Fruit fly (Drosophila melanogaster): ENCODE data around the gene Ubr3.

The Ubr3 gene

DNA sequence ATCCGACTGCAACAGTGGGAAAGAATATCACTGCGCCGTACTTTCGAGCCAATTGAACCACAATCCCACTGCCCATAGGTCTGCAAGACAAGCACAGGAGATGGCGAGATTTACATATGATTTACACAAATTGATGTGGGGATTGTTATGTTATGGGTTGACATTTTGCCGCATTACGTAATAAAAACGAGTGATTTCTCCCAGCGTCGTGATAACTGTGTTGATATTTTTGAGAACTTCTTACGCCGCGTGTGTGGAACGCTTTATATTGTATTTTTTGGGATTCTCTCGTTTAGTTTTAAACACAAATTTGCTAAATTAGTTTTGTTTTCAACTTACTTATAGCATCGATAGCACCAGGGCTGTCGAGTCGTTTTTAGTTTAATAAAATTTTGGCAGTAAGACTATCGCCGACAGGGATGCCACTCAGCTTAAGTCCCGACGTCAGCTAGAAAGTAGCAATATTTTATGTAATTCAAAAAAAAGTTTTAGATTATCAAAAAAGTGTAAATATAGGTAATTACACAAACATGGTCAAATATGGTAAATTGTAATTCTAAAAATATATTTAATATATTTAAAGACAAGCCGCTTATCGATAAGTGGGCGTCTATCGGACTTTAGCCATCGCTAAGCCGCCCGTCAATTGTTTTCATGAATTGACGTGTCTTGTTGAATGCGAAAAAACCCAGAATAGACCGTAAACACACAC is 42.1 kb upstream of the Ubr3 start, which contains the start of the genes CG45089, ND-MNLL and p115 (continued):
- TF ChIP-seq bsh (GFP tag; optimal IDR thresholded peaks at IDR 0.05) = peak in 1 of 2 experiments; percentile 60
- peak; percentile 62 for TF ChIP-seq Nf-YC (tag; optimal IDR thresholded peaks at IDR 0.05)
- peak; percentile 83 for TF ChIP-seq Dll (GFP tag; IDR thresholded peaks at IDR 0.05; ENCODE audit: partially characterized antibody)
- TF ChIP-seq nom (GFP tag; optimal IDR thresholded peaks at IDR 0.05) = no peak
- TF ChIP-seq BtbVII (GFP tag; optimal IDR thresholded peaks at IDR 0.05) = no peak
- no peak for TF ChIP-seq CG13123 (GFP tag; optimal IDR thresholded peaks at IDR 0.05)
- peak; percentile 26 for TF ChIP-seq CG7556 (GFP tag; optimal IDR thresholded peaks at IDR 0.05)
- TF ChIP-seq gsb (GFP tag; IDR thresholded peaks at IDR 0.05) = no peak
- no peak for TF ChIP-seq CG4854 (GFP tag; optimal IDR thresholded peaks at IDR 0.05)
- peak; percentile 86 for TF ChIP-seq CG3995 (GFP tag; optimal IDR thresholded peaks at IDR 0.05)
- peak; percentile 55 for TF ChIP-seq ssp (GFP tag; IDR thresholded peaks at IDR 0.05)
- TF ChIP-seq CG4360 (GFP tag; IDR thresholded peaks at IDR 0.05) = no peak
- TF ChIP-seq HmgZ (tag; optimal IDR thresholded peaks at IDR 0.05) = peak; percentile 55
- no peak for TF ChIP-seq Mad (GFP tag; optimal IDR thresholded peaks at IDR 0.05)
- peak; percentile 31 for TF ChIP-seq tup (GFP tag; optimal IDR thresholded peaks at IDR 0.05)
- TF ChIP-seq CG18476 (GFP tag; optimal IDR thresholded peaks at IDR 0.05) = peak; percentile 33
- peak; percentile 58 for TF ChIP-seq CG16813 (GFP tag; IDR thresholded peaks at IDR 0.05; ENCODE audit: partially characterized antibody)
- TF ChIP-seq Dbx (GFP tag; IDR thresholded peaks at IDR 0.05) = peak; percentile 74; the same call in 2 of the 3 replicates
- peak; percentile 46 for TF ChIP-seq caup (GFP tag; optimal IDR thresholded peaks at IDR 0.05; ENCODE audit: severe bottlenecking)
- TF ChIP-seq tin (GFP tag; optimal IDR thresholded peaks at IDR 0.05) = peak; percentile 57
- no peak for TF ChIP-seq Atf6 (GFP tag; IDR thresholded peaks at IDR 0.05)
- TF ChIP-seq CG14014 (GFP tag; IDR thresholded peaks at IDR 0.05) = peak; percentile 47; the same call in 1 of the 2 replicates
- TF ChIP-seq CG4328 (GFP tag; optimal IDR thresholded peaks at IDR 0.05) = peak; percentile 63
- peak; percentile 80 for TF ChIP-seq Xbp1 (GFP tag; optimal IDR thresholded peaks at IDR 0.05)
- peak; percentile 73 for TF ChIP-seq nmo (GFP tag; optimal IDR thresholded peaks at IDR 0.05)
- no peak for TF ChIP-seq schlank (tag; optimal IDR thresholded peaks at IDR 0.05)
- peak; percentile 46 for TF ChIP-seq pum (GFP tag; optimal IDR thresholded peaks at IDR 0.05)
- no peak for TF ChIP-seq pros (GFP tag; optimal IDR thresholded peaks at IDR 0.05)
- peak; percentile 40 for TF ChIP-seq Fer2 (tag; optimal IDR thresholded peaks at IDR 0.05)
- peak; percentile 34 for TF ChIP-seq fd3F (GFP tag; optimal IDR thresholded peaks at IDR 0.05)
- peak; percentile 73 for TF ChIP-seq CG15696 (tag; optimal IDR thresholded peaks at IDR 0.05)
- no peak for TF ChIP-seq CG11696 (GFP tag; IDR thresholded peaks at IDR 0.05)
- TF ChIP-seq Asciz (GFP tag; optimal IDR thresholded peaks at IDR 0.05) = no peak
- peak; percentile 64 for TF ChIP-seq CoRest (tag; optimal IDR thresholded peaks at IDR 0.05)
- peak; percentile 72 for TF ChIP-seq CG10267 (tag; optimal IDR thresholded peaks at IDR 0.05)
- peak; percentile 8 for TF ChIP-seq CG16815 (GFP tag; optimal IDR thresholded peaks at IDR 0.05)
- peak; percentile 54 for TF ChIP-seq hbn (GFP tag; IDR thresholded peaks at IDR 0.05; ENCODE audit: partially characterized antibody)
- no peak for TF ChIP-seq Hey (tag; optimal IDR thresholded peaks at IDR 0.05)
- TF ChIP-seq PHDP (tag; optimal IDR thresholded peaks at IDR 0.05) = peak; percentile 52
- TF ChIP-seq CG17186 (GFP tag; optimal IDR thresholded peaks at IDR 0.05) = peak; percentile 8
- no peak for TF ChIP-seq C15 (GFP tag; IDR thresholded peaks at IDR 0.05)
- TF ChIP-seq CG3281 (GFP tag; optimal IDR thresholded peaks at IDR 0.05) = peak; percentile 53
- TF ChIP-seq sd (tag; optimal IDR thresholded peaks at IDR 0.05) = peak; percentile 13
- TF ChIP-seq Sry-β (GFP tag; optimal IDR thresholded peaks at IDR 0.05) = peak; percentile 89
- no peak for TF ChIP-seq MTF-1 (GFP tag; optimal IDR thresholded peaks at IDR 0.05; ENCODE audit: borderline replicate concordance)
- peak; percentile 48 for TF ChIP-seq Dek (tag; optimal IDR thresholded peaks at IDR 0.05)
- peak; percentile 85 for TF ChIP-seq CG12391 (tag; optimal IDR thresholded peaks at IDR 0.05)
- TF ChIP-seq scrt (GFP tag; optimal IDR thresholded peaks at IDR 0.05) = peak; percentile 25

Data from whole organism, embryonic.